Fruit fly (Drosophila melanogaster) whole organism, embryonic: ENCODE measurements around the gene UbcE2H.

Experiments
- CG10543 ChIP-seq: fragments of 200-800 bp; sonication (Bioruptor generic); optimal IDR thresholded peaks from 3 replicates; lab custom pipeline; 2017; ENCODE audit warnings: missing biosample characterization, mild to moderate bottlenecking, missing genetic modification characterization, moderate library complexity
- CG14965 ChIP-seq: fragments of 200-800 bp; sonication (Bioruptor generic); optimal IDR thresholded peaks from 2 replicates; lab custom pipeline; 2016; ENCODE audit warnings: missing biosample characterization, missing genetic modification characterization, borderline replicate concordance
- CG15696 ChIP-seq: fragments of 200-800 bp; sonication (Bioruptor generic); optimal IDR thresholded peaks from 2 replicates; lab custom pipeline; 2019; ENCODE audit warnings: missing biosample characterization, mild to moderate bottlenecking, missing genetic modification characterization, moderate library complexity
- CG16815 ChIP-seq: fragments of 200-800 bp; sonication (Bioruptor generic); optimal IDR thresholded peaks from 3 replicates; lab custom pipeline; 2017; ENCODE audit warnings: missing biosample characterization, mild to moderate bottlenecking, missing genetic modification characterization
- CG17359 ChIP-seq: fragments of 200-800 bp; sonication (Bioruptor generic); optimal IDR thresholded peaks from 3 replicates; lab custom pipeline; 2018; ENCODE audit warnings: missing biosample characterization, mild to moderate bottlenecking, missing genetic modification characterization, moderate library complexity
- CG2116 ChIP-seq: fragments of 200-800 bp; sonication (Bioruptor generic); optimal IDR thresholded peaks from 3 replicates; lab custom pipeline; 2018; ENCODE audit warnings: missing biosample characterization, mild to moderate bottlenecking, missing genetic modification characterization
- CG2678 ChIP-seq: fragments of 200-800 bp; sonication (Bioruptor generic); optimal IDR thresholded peaks from 3 replicates; lab custom pipeline; 2019; ENCODE audit warnings: missing biosample characterization, mild to moderate bottlenecking, missing genetic modification characterization, moderate library complexity
- CG2712 ChIP-seq: fragments of 200-800 bp; optimal IDR thresholded peaks from 3 replicates; lab custom pipeline; 2019; ENCODE audit warnings: missing biosample characterization, mild to moderate bottlenecking, missing genetic modification characterization, moderate library complexity
- CG31441 ChIP-seq: fragments of 200-800 bp; sonication (Bioruptor generic); IDR thresholded peaks from 2 replicates; pipeline ENCODE4 v1.3.6; 2022; ENCODE audit warnings: missing biosample characterization, missing genetic modification characterization
- CG33213 ChIP-seq: fragments of 200-800 bp; sonication (Bioruptor generic); optimal IDR thresholded peaks from 3 replicates; lab custom pipeline; 2016; ENCODE audit warnings: missing biosample characterization, missing genetic modification characterization
- CG4360 ChIP-seq: fragments of 200-800 bp; sonication (Bioruptor generic); IDR thresholded peaks from 2 replicates; pipeline ENCODE4 v1.3.6; 2022; ENCODE audit warnings: missing biosample characterization, missing genetic modification characterization
- CG5953 ChIP-seq: fragments of 200-800 bp; sonication (Bioruptor generic); IDR thresholded peaks from 2 replicates; pipeline ENCODE4 v1.3.6; 2022; ENCODE audit warnings: missing biosample characterization, missing genetic modification characterization
- CG6654 ChIP-seq: fragments of 200-800 bp; sonication (Bioruptor generic); optimal IDR thresholded peaks from 2 replicates; lab custom pipeline; 2017; ENCODE audit warnings: missing biosample characterization, mild to moderate bottlenecking, missing genetic modification characterization
- CG9727 ChIP-seq: fragments of 200-800 bp; sonication (Bioruptor generic); optimal IDR thresholded peaks from 3 replicates; lab custom pipeline; 2017; ENCODE audit warnings: missing biosample characterization, mild to moderate bottlenecking, missing genetic modification characterization
- CG9876 ChIP-seq: fragments of 200-800 bp; sonication (Bioruptor generic); optimal IDR thresholded peaks from 2 replicates; lab custom pipeline; 2016; ENCODE audit warnings: missing biosample characterization, missing genetic modification characterization
- CkIIα-i1 ChIP-seq: fragments of 200-800 bp; sonication (Bioruptor generic); IDR thresholded peaks from 2 replicates; pipeline ENCODE4 v1.3.6; 2022; ENCODE audit warnings: missing biosample characterization, missing genetic modification characterization
- Dad ChIP-seq: fragments of 200-800 bp; sonication (Bioruptor generic); optimal IDR thresholded peaks from 3 replicates; lab custom pipeline; 2016; ENCODE audit warnings: missing biosample characterization, missing genetic modification characterization
- E2f1 ChIP-seq: fragments of 200-800 bp; sonication (Bioruptor generic); IDR thresholded peaks from 2 replicates; pipeline ENCODE4 v1.3.6; 2022; ENCODE audit warnings: missing biosample characterization, missing genetic modification characterization
- Elba2 ChIP-seq: fragments of 200-800 bp; sonication (Bioruptor generic); optimal IDR thresholded peaks from 3 replicates; lab custom pipeline; 2016; ENCODE audit warnings: missing biosample characterization, missing genetic modification characterization
- Hand ChIP-seq: fragments of 200-800 bp; sonication (Bioruptor generic); optimal IDR thresholded peaks from 2 replicates; lab custom pipeline; 2017; ENCODE audit warnings: mild to moderate bottlenecking, missing biosample characterization, missing genetic modification reagents, missing genetic modification characterization
- Lim3 ChIP-seq: fragments of 200-800 bp; sonication (Bioruptor generic); IDR thresholded peaks from 2 replicates; pipeline ENCODE4 v1.3.6; 2022; ENCODE audit warnings: missing biosample characterization, missing genetic modification characterization
- Mrtf ChIP-seq: fragments of 200-800 bp; sonication (Bioruptor generic); IDR thresholded peaks from 3 replicates; pipeline ENCODE4 v1.3.6; 2022; ENCODE audit warnings: missing biosample characterization, missing genetic modification characterization
- Opbp ChIP-seq: fragments of 200-800 bp; sonication (Bioruptor generic); IDR thresholded peaks from 3 replicates; pipeline ENCODE4 v1.3.6; 2022; ENCODE audit warnings: missing biosample characterization, missing genetic modification characterization; ENCODE audit not compliant: partially characterized antibody
- Spps ChIP-seq: fragments of 200-800 bp; sonication (Bioruptor generic); optimal IDR thresholded peaks from 2 replicates; lab custom pipeline; 2018; ENCODE audit warnings: missing biosample characterization, mild to moderate bottlenecking, missing genetic modification characterization
- Ssrp ChIP-seq: fragments of 200-800 bp; sonication (Bioruptor generic); optimal IDR thresholded peaks from 2 replicates; lab custom pipeline; 2018; ENCODE audit warnings: missing biosample characterization, mild to moderate bottlenecking, missing genetic modification characterization, moderate library complexity
- ash1 ChIP-seq: fragments of 200-800 bp; sonication (Bioruptor generic); optimal IDR thresholded peaks from 2 replicates; lab custom pipeline; 2018; ENCODE audit warnings: missing biosample characterization, mild to moderate bottlenecking, missing genetic modification characterization
- cad ChIP-seq: fragments of >200 bp; optimal IDR thresholded peaks from 2 replicates; lab custom pipeline; 2017; ENCODE audit warnings: missing biosample characterization, missing genetic modification characterization
- cato ChIP-seq: fragments of 200-800 bp; sonication (Bioruptor generic); optimal IDR thresholded peaks from 2 replicates; lab custom pipeline; 2016; ENCODE audit warnings: missing biosample characterization, missing genetic modification characterization, borderline replicate concordance
- dm ChIP-seq: fragments of 200-800 bp; sonication (Bioruptor generic); optimal IDR thresholded peaks from 3 replicates; lab custom pipeline; 2016; ENCODE audit warnings: missing biosample characterization, missing genetic modification characterization
- fu2 ChIP-seq: fragments of 200-800 bp; sonication (Bioruptor generic); optimal IDR thresholded peaks from 2 replicates; lab custom pipeline; 2016; ENCODE audit warnings: missing biosample characterization, missing genetic modification characterization
- ken ChIP-seq: fragments of 200-800 bp; sonication (Bioruptor generic); IDR thresholded peaks from 3 replicates; pipeline ENCODE4 v1.3.6; 2022; ENCODE audit warnings: missing biosample characterization, missing genetic modification characterization
- luna ChIP-seq: fragments of 200-800 bp; sonication (Bioruptor generic); optimal IDR thresholded peaks from 2 replicates; lab custom pipeline; 2016; ENCODE audit warnings: missing biosample characterization, missing genetic modification characterization
- pita ChIP-seq: fragments of 200-800 bp; sonication (Bioruptor generic); optimal IDR thresholded peaks from 2 replicates; lab custom pipeline; 2017; ENCODE audit warnings: missing biosample characterization, mild to moderate bottlenecking, missing genetic modification characterization
- run ChIP-seq: fragments of 200-800 bp; sonication (Bioruptor generic); optimal IDR thresholded peaks from 3 replicates; lab custom pipeline; 2018; ENCODE audit warnings: missing biosample characterization, mild to moderate bottlenecking, missing genetic modification characterization
- sens-2 ChIP-seq: fragments of 200-800 bp; sonication (Bioruptor generic); IDR thresholded peaks from 2 replicates; pipeline ENCODE4 v1.3.6; 2022; ENCODE audit warnings: missing biosample characterization, missing genetic modification characterization
- slbo ChIP-seq: fragments of 200-800 bp; sonication (Bioruptor generic); IDR thresholded peaks from 2 replicates; pipeline ENCODE4 v1.3.6; 2022; ENCODE audit warnings: missing biosample characterization, missing genetic modification characterization
- sr ChIP-seq: fragments of 200-800 bp; sonication (Bioruptor generic); IDR thresholded peaks from 3 replicates; pipeline ENCODE4 v1.3.6; 2022; ENCODE audit warnings: missing biosample characterization, missing genetic modification characterization
- twi ChIP-seq: fragments of 200-800 bp; optimal IDR thresholded peaks from 2 replicates; lab custom pipeline; 2019; ENCODE audit warnings: missing biosample characterization, mild to moderate bottlenecking, missing genetic modification characterization, moderate library complexity
- yki ChIP-seq: fragments of >200 bp; optimal IDR thresholded peaks from 3 replicates; lab custom pipeline; 2018
- zf30C ChIP-seq: fragments of 200-800 bp; sonication (Bioruptor generic); optimal IDR thresholded peaks from 3 replicates; lab custom pipeline; 2018; ENCODE audit warnings: missing biosample characterization, mild to moderate bottlenecking, missing genetic modification characterization

Gene UbcE2H

dm6 chrX:8091017-8091620 lies 2.7 kb downstream of the UbcE2H start (continued):
- peak; percentile 88 for TF ChIP-seq CG10543
- peak; percentile 93 for TF ChIP-seq Ssrp (tag; lab: Kevin White, UChicago)
- TF ChIP-seq CG16815 (GFP tag; lab: Kevin White, UChicago), result peak; percentile 91
- peak; percentile 97 for TF ChIP-seq CG2678 (tag; lab: Kevin White, UChicago)
- peak; percentile 94 for TF ChIP-seq Lim3
- TF ChIP-seq cato, result peak; percentile 90
- peak; percentile 96 for TF ChIP-seq CkIIα-i1 (GFP tag; lab: Robert Waterston, UW)
- TF ChIP-seq CG9727 (GFP tag; lab: Kevin White, UChicago), result peak; percentile 96
- TF ChIP-seq sens-2 (GFP tag; lab: Robert Waterston, UW), result peak; percentile 97
- peak; percentile 78 for TF ChIP-seq luna (GFP tag; lab: Kevin White, UChicago)
- peak; percentile 97 for TF ChIP-seq CG2712
- TF ChIP-seq Elba2 (GFP tag; lab: Kevin White, UChicago), result no peak
- peak; percentile 98 for TF ChIP-seq E2f1 (GFP tag; lab: Robert Waterston, UW)
- peak; percentile 5 for TF ChIP-seq yki (lab: Kevin White, UChicago)
- TF ChIP-seq Hand (GFP tag; lab: Kevin White, UChicago), result peak; percentile 96
- peak; percentile 72 for TF ChIP-seq twi (tag; lab: Kevin White, UChicago)
- TF ChIP-seq slbo (GFP tag; lab: Robert Waterston, UW), result peak; percentile 99
- TF ChIP-seq CG17359 (tag; lab: Kevin White, UChicago), result peak; percentile 97
- TF ChIP-seq ken, result peak; percentile 99
- TF ChIP-seq ash1 (GFP tag; lab: Kevin White, UChicago), result peak; percentile 76
- TF ChIP-seq Mrtf (GFP tag; lab: Robert Waterston, UW), result peak; percentile 98
- TF ChIP-seq run (tag; lab: Kevin White, UChicago), result peak; percentile 94
- TF ChIP-seq dm (GFP tag; lab: Kevin White, UChicago), result peak; percentile 70
- peak; percentile 88 for TF ChIP-seq Spps
- TF ChIP-seq cad, result no peak
- TF ChIP-seq CG5953 (GFP tag; lab: Robert Waterston, UW), result peak; percentile 99
- TF ChIP-seq CG15696, result peak; percentile 71
- TF ChIP-seq fu2 (GFP tag; lab: Kevin White, UChicago), result peak; percentile 85
- peak; percentile 86 for TF ChIP-seq CG33213 (GFP tag; lab: Kevin White, UChicago)
- no peak for TF ChIP-seq zf30C
- peak; percentile 75 for TF ChIP-seq CG2116 (GFP tag; lab: Kevin White, UChicago)
- no peak for TF ChIP-seq CG14965 (GFP tag; lab: Kevin White, UChicago)
- TF ChIP-seq Opbp, result 0 out of 3 replicates have a peak, but pooled peaks have one; percentile 49
- TF ChIP-seq CG9876 (GFP tag; lab: Kevin White, UChicago), result peak; percentile 50
- TF ChIP-seq CG6654 (GFP tag; lab: Kevin White, UChicago), result peak; percentile 89
- TF ChIP-seq pita, result no peak
- TF ChIP-seq Dad (GFP tag; lab: Kevin White, UChicago), result peak; percentile 91

DNA sequence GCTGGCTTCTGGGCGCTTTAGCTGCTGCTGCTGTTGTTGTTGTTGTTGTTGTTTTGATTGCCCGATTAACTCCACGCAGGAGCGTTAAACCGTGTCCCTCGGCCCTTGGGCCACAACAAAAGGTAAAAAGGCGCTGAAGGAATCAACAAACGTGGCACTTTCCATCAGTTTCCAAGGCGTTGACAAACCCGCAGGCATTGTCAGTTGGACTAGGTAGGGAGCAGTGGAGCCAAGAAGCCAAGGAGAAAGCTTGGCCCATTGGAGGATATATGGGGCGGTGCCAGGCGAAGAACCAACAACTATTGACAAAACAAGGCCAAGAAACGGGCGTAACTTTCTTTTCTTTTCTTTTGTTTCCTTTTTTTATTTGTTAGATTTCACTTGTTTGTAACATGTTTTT lies 6.8 kb downstream of the UbcE2H start, which contains the start of gene CG2256:
Gene CG2256, minus strand, starts transcription at position 101 of the 400 bp plus-strand sequence.
- peak; percentile 39; the same call in 1 of the 2 replicates for TF ChIP-seq CG4360 (GFP tag; lab: Robert Waterston, UW)
- no peak for TF ChIP-seq sr (GFP tag; lab: Robert Waterston, UW)
- no peak for TF ChIP-seq CG31441 (GFP tag; lab: Robert Waterston, UW)
